Worm (Caenorhabditis elegans): ENCODE measurements around the gene hlh-32.

hlh-32 gene

DNA sequence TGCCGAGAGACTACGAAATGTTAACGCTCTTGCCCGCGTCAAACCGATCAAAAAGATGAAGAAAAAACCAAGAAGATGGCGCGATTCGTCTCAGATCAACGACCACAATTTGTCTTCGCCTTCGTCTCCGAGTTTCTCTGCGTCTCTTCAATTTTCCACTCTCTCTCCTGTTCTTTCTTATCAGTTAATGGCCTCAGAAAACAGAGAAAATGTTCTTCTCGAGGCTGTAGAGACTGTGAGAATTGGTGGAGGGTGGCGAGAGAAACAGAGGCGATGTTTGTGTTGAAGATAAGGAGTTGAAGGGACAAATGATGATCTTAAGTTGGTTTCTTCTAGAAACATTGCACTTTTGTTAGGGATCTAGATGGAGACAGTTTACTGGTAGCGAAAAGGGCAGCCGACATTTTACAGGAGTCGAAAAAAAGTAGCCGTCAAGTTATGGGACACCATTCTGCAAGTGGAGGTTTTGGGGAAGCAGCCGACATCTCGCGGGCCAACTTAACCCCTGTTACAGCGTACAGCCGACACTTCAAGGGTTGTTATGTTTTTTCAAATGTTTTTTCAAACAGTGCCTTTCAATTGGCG, 48.7 kb downstream of the hlh-32 start:
- TF ChIP-seq unc-62 (GFP tag; optimal IDR thresholded peaks at IDR 0.05): no peak

All from whole organism, dauer.